Worm (Caenorhabditis elegans) whole organism, L4 larva: ENCODE results near the gene his-70.
A peak's percentile ranks its signal among the peaks of the same experiment; 100 is the strongest.

ENCODE experiments used
- F10B5.3 ChIP-seq: sonication (generic microtip); optimal IDR thresholded peaks from 2 replicates; lab custom pipeline; 2016; ENCODE audit warnings: mild to moderate bottlenecking, missing genetic modification characterization, missing compliant biosample characterization
- F37D6.2 ChIP-seq: sonication (generic microtip); optimal IDR thresholded peaks from 2 replicates; lab custom pipeline; 2016; ENCODE audit warnings: mild to moderate bottlenecking, missing genetic modification characterization, missing compliant biosample characterization
- R02D3.7 ChIP-seq: fragments of 150-350 bp; sonication (generic microtip); optimal IDR thresholded peaks from 3 replicates; lab custom pipeline; 2014; ENCODE audit warnings: missing biosample characterization, missing genetic modification characterization
- T20F7.1 ChIP-seq: fragments of 200-800 bp; sonication (Bioruptor generic); optimal IDR thresholded peaks from 2 replicates; lab custom pipeline; 2018; ENCODE audit warnings: mild to moderate bottlenecking, missing genetic modification characterization, missing compliant biosample characterization
- T26A8.4 ChIP-seq: fragments of 200-800 bp; sonication (Bioruptor generic); IDR thresholded peaks from 2 replicates; pipeline ENCODE4 v1.3.6; 2022; ENCODE audit warnings: missing genetic modification characterization, missing compliant biosample characterization
- Y105C5A.15 ChIP-seq: fragments of 200-800 bp; sonication (Bioruptor generic); IDR thresholded peaks from 2 replicates; pipeline ENCODE4 v1.3.6; 2022; ENCODE audit warnings: missing genetic modification characterization, missing compliant biosample characterization
- Y75B8A.6 ChIP-seq: fragments of 200-800 bp; sonication (Bioruptor generic); IDR thresholded peaks from 2 replicates; pipeline ENCODE4 v1.3.6; 2022; ENCODE audit warnings: missing genetic modification reagents, missing genetic modification characterization, missing compliant biosample characterization
- ceh-20 ChIP-seq: fragments of 200-800 bp; sonication (Bioruptor generic); IDR thresholded peaks from 2 replicates; pipeline ENCODE4 v1.3.6; 2022; ENCODE audit warnings: missing genetic modification reagents, missing genetic modification characterization, missing compliant biosample characterization
- ceh-28 ChIP-seq: fragments of 150-350 bp; optimal IDR thresholded peaks from 2 replicates; lab custom pipeline; 2014; ENCODE audit warnings: missing biosample characterization, missing genetic modification reagents, missing genetic modification characterization
- ceh-82 ChIP-seq: sonication (generic microtip); optimal IDR thresholded peaks from 2 replicates; lab custom pipeline; 2017; ENCODE audit warnings: missing biosample characterization, missing genetic modification characterization
- ces-1 ChIP-seq: fragments of 150-350 bp; sonication (generic microtip); optimal IDR thresholded peaks from 4 replicates; lab custom pipeline; 2014; ENCODE audit warnings: missing biosample characterization, missing genetic modification reagents, missing genetic modification characterization
- cey-2 ChIP-seq: sonication (generic microtip); optimal IDR thresholded peaks from 3 replicates; lab custom pipeline; 2017; ENCODE audit warnings: missing genetic modification characterization, mild to moderate bottlenecking, missing compliant biosample characterization, antibody characterized with exemption, borderline replicate concordance; ENCODE audit not compliant: insufficient read depth
- daf-12 ChIP-seq: fragments of 150-350 bp; optimal IDR thresholded peaks from 2 replicates; lab custom pipeline; 2014; ENCODE audit warnings: missing biosample characterization, missing genetic modification reagents, missing genetic modification characterization
- dmd-6 ChIP-seq: fragments of 200-800 bp; sonication (Bioruptor generic); IDR thresholded peaks from 2 replicates; pipeline ENCODE4 v1.3.6; 2022; ENCODE audit warnings: missing genetic modification reagents, missing genetic modification characterization, missing compliant biosample characterization
- dpl-1 ChIP-seq: fragments of 150-350 bp; optimal IDR thresholded peaks from 2 replicates; lab custom pipeline; 2014; ENCODE audit warnings: missing biosample characterization, missing genetic modification reagents, missing genetic modification characterization
- duxl-1 ChIP-seq: sonication (generic microtip); optimal IDR thresholded peaks from 2 replicates; lab custom pipeline; 2016; ENCODE audit warnings: mild to moderate bottlenecking, missing genetic modification characterization, moderate library complexity, missing compliant biosample characterization; ENCODE audit not compliant: poor library complexity
- dve-1 ChIP-seq: sonication (generic microtip); optimal IDR thresholded peaks from 2 replicates; lab custom pipeline; 2017; ENCODE audit warnings: antibody characterized with exemption, mild to moderate bottlenecking, missing genetic modification characterization, missing compliant biosample characterization; ENCODE audit not compliant: insufficient read depth
- egl-27 ChIP-seq: sonication (generic microtip); optimal IDR thresholded peaks from 3 replicates; lab custom pipeline; 2017; ENCODE audit warnings: missing biosample characterization, missing genetic modification reagents, missing genetic modification characterization
- fkh-10 ChIP-seq: fragments of 150-350 bp; optimal IDR thresholded peaks from 2 replicates; lab custom pipeline; 2014; ENCODE audit warnings: missing biosample characterization, missing genetic modification reagents, missing genetic modification characterization
- fos-1 ChIP-seq: fragments of 150-350 bp; optimal IDR thresholded peaks from 2 replicates; lab custom pipeline; 2014; ENCODE audit warnings: missing biosample characterization, missing genetic modification characterization
- hlh-11 ChIP-seq: fragments of 200-800 bp; sonication (Bioruptor generic); optimal IDR thresholded peaks from 2 replicates; lab custom pipeline; 2018; ENCODE audit warnings: mild to moderate bottlenecking, missing genetic modification characterization, missing compliant biosample characterization
- hlh-30 ChIP-seq: sonication (generic microtip); optimal IDR thresholded peaks from 2 replicates; lab custom pipeline; 2017; ENCODE audit warnings: antibody characterized with exemption, mild to moderate bottlenecking, missing genetic modification characterization, missing compliant biosample characterization; ENCODE audit not compliant: insufficient read depth
- hmg-1.1 ChIP-seq: fragments of 200-800 bp; sonication (Bioruptor generic); IDR thresholded peaks from 2 replicates; pipeline ENCODE4 v1.3.6; 2022; ENCODE audit warnings: missing genetic modification reagents, missing genetic modification characterization, missing compliant biosample characterization
- lin-13 ChIP-seq: fragments of 150-350 bp; optimal IDR thresholded peaks from 2 replicates; lab custom pipeline; 2014; ENCODE audit warnings: missing biosample characterization, missing genetic modification reagents, missing genetic modification characterization
- lsy-2 ChIP-seq, 2 experiments: fragments of 150-350 bp in 1 of 2; sonication (generic microtip) in 1 of 2; optimal IDR thresholded peaks; 2 replicates each; lab custom pipeline; 2014 to 2017; ENCODE audit warnings: missing biosample characterization in 2 of 2, missing genetic modification characterization in 2 of 2
- madf-5 ChIP-seq, 2 experiments: fragments of 200-800 bp; sonication (Bioruptor generic); IDR thresholded peaks; 2 replicates each; pipeline ENCODE4 v1.3.6; 2022; ENCODE audit warnings: missing compliant biosample characterization in 2 of 2, missing genetic modification characterization in 2 of 2
- mdl-1 ChIP-seq, 2 experiments: fragments of 150-350 bp in 1 of 2; sonication (generic microtip) in 1 of 2; optimal IDR thresholded peaks; 2 replicates each; lab custom pipeline; 2014 to 2017; ENCODE audit warnings: missing biosample characterization in 2 of 2, missing genetic modification characterization in 2 of 2
- mep-1 ChIP-seq: fragments of 150-350 bp; sonication (generic microtip); optimal IDR thresholded peaks from 3 replicates; lab custom pipeline; 2014; ENCODE audit warnings: missing biosample characterization, missing genetic modification characterization
- mes-2 ChIP-seq: sonication (generic microtip); optimal IDR thresholded peaks from 2 replicates; lab custom pipeline; 2016; ENCODE audit warnings: missing genotype, mild to moderate bottlenecking, missing genetic modification characterization, missing compliant biosample characterization; ENCODE audit not compliant: poor library complexity, severe bottlenecking
- mxl-3 ChIP-seq: fragments of 200-800 bp; sonication (Bioruptor generic); optimal IDR thresholded peaks from 2 replicates; lab custom pipeline; 2018; ENCODE audit warnings: mild to moderate bottlenecking, missing genetic modification characterization, missing compliant biosample characterization
- nhr-11 ChIP-seq: fragments of 150-350 bp; optimal IDR thresholded peaks from 2 replicates; lab custom pipeline; 2014; ENCODE audit warnings: missing biosample characterization, missing genetic modification characterization
- nhr-111 ChIP-seq: fragments of 200-800 bp; sonication (Bioruptor generic); optimal IDR thresholded peaks from 2 replicates; lab custom pipeline; 2018; ENCODE audit warnings: mild to moderate bottlenecking, missing genetic modification characterization, missing compliant biosample characterization
- nhr-25 ChIP-seq: sonication (generic microtip); optimal IDR thresholded peaks from 2 replicates; lab custom pipeline; 2017; ENCODE audit warnings: missing genetic modification characterization, mild to moderate bottlenecking, missing compliant biosample characterization, antibody characterized with exemption, moderate library complexity, borderline replicate concordance; ENCODE audit not compliant: insufficient read depth
- nhr-28 ChIP-seq: fragments of 150-350 bp; optimal IDR thresholded peaks from 2 replicates; lab custom pipeline; 2014; ENCODE audit warnings: missing biosample characterization, missing genetic modification characterization
- nhr-77 ChIP-seq: fragments of 150-350 bp; optimal IDR thresholded peaks from 2 replicates; lab custom pipeline; 2014; ENCODE audit warnings: missing biosample characterization, missing genetic modification characterization
- pqm-1 ChIP-seq: sonication (generic microtip); optimal IDR thresholded peaks from 2 replicates; lab custom pipeline; 2017; ENCODE audit warnings: missing biosample characterization, missing genetic modification characterization
- spr-1 ChIP-seq: sonication (generic microtip); optimal IDR thresholded peaks from 2 replicates; lab custom pipeline; 2016; ENCODE audit warnings: mild to moderate bottlenecking, missing genetic modification characterization, missing compliant biosample characterization
- spr-3 ChIP-seq: fragments of 200-800 bp; sonication (Bioruptor generic); optimal IDR thresholded peaks from 2 replicates; lab custom pipeline; 2018; ENCODE audit warnings: mild to moderate bottlenecking, missing genetic modification characterization, missing compliant biosample characterization
- tag-97 ChIP-seq: fragments of 200-800 bp; sonication (Bioruptor generic); IDR thresholded peaks from 2 replicates; pipeline ENCODE4 v1.3.6; 2022; ENCODE audit warnings: missing genetic modification characterization, missing compliant biosample characterization
- tra-1 ChIP-seq: fragments of 200-800 bp; sonication (Bioruptor generic); IDR thresholded peaks from 2 replicates; pipeline ENCODE4 v1.3.6; 2022; ENCODE audit warnings: missing genetic modification reagents, missing genetic modification characterization, missing compliant biosample characterization
- unc-62 ChIP-seq, 3 experiments: fragments of 150-350 bp in 1 of 3; sonication (generic microtip); optimal IDR thresholded peaks in 2 of 3; peaks in 1 of 3; 1 replicate in 1 of 3; 2 replicates in 2 of 3; lab custom pipeline; 2014 to 2017; ENCODE audit warnings: missing biosample characterization in 3 of 3, missing genetic modification characterization in 3 of 3, missing genetic modification reagents in 3 of 3, missing genotype in 1 of 3
- zip-11 ChIP-seq: fragments of 200-800 bp; sonication (Bioruptor generic); IDR thresholded peaks from 2 replicates; pipeline ENCODE4 v1.3.6; 2022; ENCODE audit warnings: missing genetic modification characterization, missing compliant biosample characterization
- ztf-7 ChIP-seq: fragments of 150-350 bp; optimal IDR thresholded peaks from 2 replicates; lab custom pipeline; 2014; ENCODE audit warnings: missing biosample characterization, missing genetic modification characterization

Gene his-70

ce11 chrIII:4102039-4102438 lies 42.1 kb upstream of the his-70 start:
- TF ChIP-seq hlh-30 (tag; lab: Kevin White, UChicago) (no peak), daf-12 (tag; lab: Kevin White, UChicago) (no peak), ceh-20 (GFP tag; lab: Robert Waterston, UW) (no peak), spr-1 (tag; lab: Kevin White, UChicago) (no peak), ceh-28 (tag; lab: Kevin White, UChicago) (no peak), dmd-6 (GFP tag; lab: Robert Waterston, UW) (no peak), F10B5.3 (tag; lab: Kevin White, UChicago) (no peak), fkh-10 (GFP tag; lab: Kevin White, UChicago) (no peak), Y75B8A.6 (GFP tag; lab: Robert Waterston, UW) (no peak), nhr-28 (tag; lab: Kevin White, UChicago) (no peak), pqm-1 (tag; lab: Kevin White, UChicago) (no peak), nhr-111 (GFP tag; lab: Kevin White, UChicago) (no peak), tag-97 (GFP tag; lab: Robert Waterston, UW) (no peak)

- TF ChIP-seq madf-5 (GFP tag; IDR thresholded peaks at IDR 0.05; lab: Robert Waterston, UW) = no peak
- TF ChIP-seq egl-27 (tag; lab: Kevin White, UChicago) = no peak
- no peak for TF ChIP-seq fos-1 (tag; lab: Kevin White, UChicago)
- TF ChIP-seq, all 104 proteins: peak for 0
Observed at ce11 chrIII:4101016-4101415, 41.1 kb upstream of the his-70 start.

DNA sequence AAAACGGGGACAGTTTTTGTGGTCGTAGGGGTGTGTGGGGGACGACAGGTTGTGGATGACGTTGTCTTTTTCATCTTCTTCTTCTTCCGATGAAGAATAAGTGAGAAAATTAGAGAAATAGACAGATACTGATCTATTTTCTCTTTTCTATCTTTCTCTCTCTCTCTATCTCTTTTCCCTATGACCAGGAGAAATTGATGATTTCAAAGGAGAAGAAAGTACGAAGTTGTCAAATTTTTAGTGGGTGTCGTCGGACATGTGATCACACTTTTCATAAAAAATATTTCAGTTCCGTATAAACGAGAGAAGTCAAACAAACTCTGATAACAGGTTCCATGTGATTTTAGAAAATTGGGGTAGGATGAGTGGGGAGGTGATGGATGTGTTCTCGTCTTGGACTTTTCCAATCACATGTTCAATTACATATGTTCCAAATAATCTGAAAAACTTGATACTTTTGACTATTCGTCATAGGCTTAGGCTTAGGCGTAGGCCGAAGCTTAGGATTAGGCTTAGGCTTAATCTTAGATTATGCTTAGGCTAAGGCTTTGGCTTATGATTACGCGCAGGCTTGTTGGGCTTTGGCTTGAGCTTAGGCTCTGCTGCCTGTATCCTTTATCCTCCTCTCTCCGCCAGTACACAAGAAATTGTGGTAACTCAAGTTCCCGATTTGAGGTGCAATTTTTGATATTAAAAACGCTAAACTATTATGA lies 40.1 kb upstream of the his-70 start:
- TF ChIP-seq ztf-7 (tag; lab: Kevin White, UChicago) = no peak
- peak; percentile 27 for TF ChIP-seq nhr-77 (tag; lab: Kevin White, UChicago)
- TF ChIP-seq tra-1 (GFP tag; lab: Robert Waterston, UW) = 0 out of 2 replicates have a peak, but pooled peaks have one; percentile 32
- TF ChIP-seq unc-62 (GFP tag; optimal IDR thresholded peaks at IDR 0.05 in 1 of 2; lab: Kevin White, UChicago) = peak in 1 of 2 experiments; percentile 79
- TF ChIP-seq unc-62 (tag; optimal IDR thresholded peaks at IDR 0.05; lab: Kevin White, UChicago) = no peak
- peak in 1 of 2 experiments; percentile 68 for TF ChIP-seq mdl-1 (tag; optimal IDR thresholded peaks at IDR 0.05; lab: Kevin White, UChicago)
- TF ChIP-seq R02D3.7 (tag; lab: Kevin White, UChicago) = no peak
- no peak for TF ChIP-seq ceh-28 (tag; lab: Kevin White, UChicago)
- no peak for TF ChIP-seq madf-5 (GFP tag; IDR thresholded peaks at IDR 0.05; lab: Robert Waterston, UW)
- peak; percentile 29 for TF ChIP-seq dpl-1 (GFP tag; lab: Kevin White, UChicago)
- TF ChIP-seq T26A8.4 = no peak
- no peak for TF ChIP-seq F37D6.2
- TF ChIP-seq nhr-25 (tag; lab: Kevin White, UChicago) = peak; percentile 85
- peak; percentile 44 for TF ChIP-seq nhr-11
- peak; percentile 30 for TF ChIP-seq lin-13 (GFP tag; lab: Kevin White, UChicago)
- peak; percentile 56 for TF ChIP-seq dve-1 (tag; lab: Kevin White, UChicago)
- peak; percentile 14; the same call in 1 of the 2 replicates for TF ChIP-seq hmg-1.1 (GFP tag; lab: Robert Waterston, UW)
- peak; percentile 17 for TF ChIP-seq spr-1 (tag; lab: Kevin White, UChicago)
- no peak for TF ChIP-seq spr-3 (GFP tag; lab: Kevin White, UChicago)
- TF ChIP-seq zip-11 (GFP tag; lab: Robert Waterston, UW) = no peak
- peak; percentile 4 for TF ChIP-seq duxl-1 (tag; lab: Kevin White, UChicago)
- TF ChIP-seq cey-2 (tag; lab: Kevin White, UChicago) = peak; percentile 70
- peak; percentile 19; the same call in 1 of the 2 replicates for TF ChIP-seq ceh-20 (GFP tag; lab: Robert Waterston, UW)
- TF ChIP-seq hlh-30 (tag; lab: Kevin White, UChicago) = peak; percentile 88
- TF ChIP-seq dmd-6 (GFP tag; lab: Robert Waterston, UW) = peak; percentile 32
- TF ChIP-seq mep-1 (tag; lab: Kevin White, UChicago) = peak; percentile 72
- TF ChIP-seq pqm-1 (tag; lab: Kevin White, UChicago) = no peak
- peak; percentile 49 for TF ChIP-seq mxl-3 (GFP tag; lab: Kevin White, UChicago)
- TF ChIP-seq mes-2 (tag; lab: Kevin White, UChicago) = peak; percentile 31
- TF ChIP-seq T20F7.1 = peak; percentile 39
- TF ChIP-seq ces-1 = no peak
- TF ChIP-seq lsy-2 (tag; optimal IDR thresholded peaks at IDR 0.05; lab: Kevin White, UChicago) = peak in 1 of 2 experiments; percentile 57
- TF ChIP-seq F10B5.3 (tag; lab: Kevin White, UChicago) = no peak
- no peak for TF ChIP-seq Y105C5A.15
- TF ChIP-seq hlh-11 (tag; lab: Kevin White, UChicago) = peak; percentile 83
- no peak for TF ChIP-seq ceh-82 (tag; lab: Kevin White, UChicago)
